Worm (Caenorhabditis elegans) whole organism, L1 larva: ENCODE results near the gene gcy-1.

ENCODE experiments used
- dsc-1 ChIP-seq: sonication (generic microtip); optimal IDR thresholded peaks from 2 replicates; lab custom pipeline; 2016; ENCODE audit warnings: mild to moderate bottlenecking, missing genetic modification characterization, missing compliant biosample characterization
- fkh-10 ChIP-seq: sonication (generic microtip); optimal IDR thresholded peaks from 2 replicates; lab custom pipeline; 2017; ENCODE audit warnings: missing biosample characterization, missing genetic modification reagents, missing genetic modification characterization
- fos-1 ChIP-seq: fragments of 150-350 bp; optimal IDR thresholded peaks from 2 replicates; lab custom pipeline; 2014; ENCODE audit warnings: missing biosample characterization, missing genetic modification characterization
- grh-1 ChIP-seq: fragments of 200-800 bp; sonication (Bioruptor generic); IDR thresholded peaks from 2 replicates; pipeline ENCODE4 v1.3.6; 2022; ENCODE audit warnings: missing genetic modification reagents, missing genetic modification characterization, missing compliant biosample characterization
- snpc-4 ChIP-seq: fragments of 150-350 bp; optimal IDR thresholded peaks from 2 replicates; lab custom pipeline; 2014; ENCODE audit warnings: missing biosample characterization, missing genetic modification characterization
- zag-1 ChIP-seq: fragments of 150-350 bp; optimal IDR thresholded peaks from 2 replicates; lab custom pipeline; 2014; ENCODE audit warnings: missing biosample characterization, missing genetic modification characterization
- ztf-4 ChIP-seq: fragments of 150-350 bp; optimal IDR thresholded peaks from 2 replicates; lab custom pipeline; 2014; ENCODE audit warnings: missing biosample characterization, missing genetic modification characterization

DNA sequence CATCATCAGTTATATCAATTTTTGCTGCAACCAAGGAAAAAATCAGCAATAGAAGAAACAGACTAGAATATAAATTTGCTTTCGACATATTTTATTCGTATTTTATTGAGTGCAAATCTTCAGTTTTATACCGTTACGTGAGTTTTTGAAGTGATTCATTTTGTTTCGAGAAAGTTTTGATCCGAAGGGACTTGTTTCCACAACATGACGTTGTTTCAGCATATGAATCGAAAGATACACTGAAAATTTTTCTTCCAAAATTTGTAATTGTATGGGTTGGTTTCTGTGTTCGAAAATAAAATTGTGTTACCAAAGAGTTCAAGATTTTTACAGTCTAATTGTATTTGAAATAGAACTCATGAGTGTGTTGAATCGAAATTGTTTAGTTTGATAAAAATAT, 36.7 kb downstream of the gcy-1 start, which contains the start of gene T19H5.7:
- TF ChIP-seq grh-1 (no peak), zag-1 (tag; lab: Kevin White, UChicago) (no peak), dsc-1 (tag; lab: Kevin White, UChicago) (no peak), fkh-10 (GFP tag; lab: Kevin White, UChicago) (no peak), ztf-4 (no peak), snpc-4 (tag; lab: Kevin White, UChicago) (no peak), fos-1 (tag; lab: Kevin White, UChicago) (no peak)
